Worm (Caenorhabditis elegans): ENCODE data around the gene misc-1.

misc-1 gene

ce11 chrII:282483-282882 lies 3.9 kb upstream of the misc-1 start, which contains the start of gene trul-1:
Gene trul-1, minus strand, starts transcription at chrII:282583.
- TF ChIP-seq hnd-1 (tag; optimal IDR thresholded peaks at IDR 0.05) (no peak), ets-7 (tag; optimal IDR thresholded peaks at IDR 0.05) (no peak), aly-1 (tag; optimal IDR thresholded peaks at IDR 0.05) (no peak), tbx-11 (GFP tag; IDR thresholded peaks at IDR 0.05) (no peak)

ce11 chrII:283594-283993 lies 2.8 kb upstream of the misc-1 start, which contains the start of gene B0432.9:
Gene B0432.9, minus strand, starts transcription at chrII:283694.
- TF ChIP-seq hmg-4 (GFP tag; optimal IDR thresholded peaks at IDR 0.05) (no peak), tbx-11 (GFP tag; IDR thresholded peaks at IDR 0.05) (no peak), ceh-36 (tag; optimal IDR thresholded peaks at IDR 0.05) (no peak)

ce11 chrII:285627-286550 lies 536 bp upstream of the misc-1 start, which contains the start of gene B0432.10:
Gene B0432.10, minus strand, starts transcription at chrII:286275.
- no peak for TF ChIP-seq sea-1 (GFP tag; conservative IDR thresholded peaks at IDR 0.05)
- TF ChIP-seq hmg-4 (GFP tag; optimal IDR thresholded peaks at IDR 0.05), result no peak
- TF ChIP-seq tbx-11 (GFP tag; IDR thresholded peaks at IDR 0.05), result no peak
- TF ChIP-seq tbx-37 (GFP tag; conservative IDR thresholded peaks at IDR 0.05), result no peak
- no peak for TF ChIP-seq B0310.2 (tag; optimal IDR thresholded peaks at IDR 0.05)
- TF ChIP-seq pes-1 (GFP tag; IDR thresholded peaks at IDR 0.05), result no peak
- no peak for TF ChIP-seq tra-4 (tag; optimal IDR thresholded peaks at IDR 0.05)
- no peak for TF ChIP-seq ets-7 (tag; optimal IDR thresholded peaks at IDR 0.05)
- no peak for TF ChIP-seq ceh-36 (tag; optimal IDR thresholded peaks at IDR 0.05)
- TF ChIP-seq aly-1 (tag; optimal IDR thresholded peaks at IDR 0.05), result no peak
- no peak for TF ChIP-seq hnd-1 (tag; optimal IDR thresholded peaks at IDR 0.05)
- TF ChIP-seq F13C5.2 (tag; optimal IDR thresholded peaks at IDR 0.05), result no peak
- no peak for TF ChIP-seq ama-1 (optimal IDR thresholded peaks at IDR 0.05)
- no peak for TF ChIP-seq flt-1 (GFP tag; IDR thresholded peaks at IDR 0.05)
- no peak for TF ChIP-seq scrt-1 (GFP tag; IDR thresholded peaks at IDR 0.05)
- no peak for TF ChIP-seq hmbx-1 (tag; optimal IDR thresholded peaks at IDR 0.05)
- TF ChIP-seq ceh-13 (GFP tag; optimal IDR thresholded peaks at IDR 0.05), result no peak

ce11 chrII:288705-289205 lies 2.3 kb downstream of the misc-1 start, which contains the start of gene mrpl-41:
Gene mrpl-41, plus strand, starts transcription at chrII:288939.
- no peak for TF ChIP-seq F13C5.2 (tag; optimal IDR thresholded peaks at IDR 0.05)
- no peak for TF ChIP-seq ets-7 (tag; optimal IDR thresholded peaks at IDR 0.05)
- no peak for TF ChIP-seq pes-1 (GFP tag; IDR thresholded peaks at IDR 0.05)
- no peak for TF ChIP-seq B0310.2 (tag; optimal IDR thresholded peaks at IDR 0.05)
- TF ChIP-seq aly-1 (tag; optimal IDR thresholded peaks at IDR 0.05), result no peak
- TF ChIP-seq ama-1 (optimal IDR thresholded peaks at IDR 0.05), result no peak
- no peak for TF ChIP-seq ceh-36 (tag; optimal IDR thresholded peaks at IDR 0.05)
- no peak for TF ChIP-seq flt-1 (GFP tag; IDR thresholded peaks at IDR 0.05)
- no peak for TF ChIP-seq hmbx-1 (tag; optimal IDR thresholded peaks at IDR 0.05)
- TF ChIP-seq hmg-4 (GFP tag; optimal IDR thresholded peaks at IDR 0.05), result no peak
- TF ChIP-seq sea-1 (GFP tag; conservative IDR thresholded peaks at IDR 0.05), result no peak
- no peak for TF ChIP-seq tbx-11 (GFP tag; IDR thresholded peaks at IDR 0.05)
- TF ChIP-seq scrt-1 (GFP tag; IDR thresholded peaks at IDR 0.05), result no peak
- no peak for TF ChIP-seq tbx-37 (GFP tag; conservative IDR thresholded peaks at IDR 0.05)

- TF ChIP-seq ceh-13 (GFP tag; optimal IDR thresholded peaks at IDR 0.05) (no peak), pes-1 (GFP tag; IDR thresholded peaks at IDR 0.05) (no peak), tbx-37 (GFP tag; conservative IDR thresholded peaks at IDR 0.05) (no peak), hnd-1 (tag; optimal IDR thresholded peaks at IDR 0.05) (no peak), B0310.2 (tag; optimal IDR thresholded peaks at IDR 0.05) (no peak), scrt-1 (GFP tag; IDR thresholded peaks at IDR 0.05) (no peak), ets-7 (tag; optimal IDR thresholded peaks at IDR 0.05) (no peak), ceh-36 (tag; optimal IDR thresholded peaks at IDR 0.05) (no peak)
Measured at ce11 chrII:290282-290681, 3.9 kb downstream of the misc-1 start, which contains the start of gene djr-1.1. Gene djr-1.1, plus strand, starts transcription at chrII:290582.

- no peak for TF ChIP-seq aly-1 (tag; optimal IDR thresholded peaks at IDR 0.05)
- TF ChIP-seq F13C5.2 (tag; optimal IDR thresholded peaks at IDR 0.05), result no peak
- TF ChIP-seq hmbx-1 (tag; optimal IDR thresholded peaks at IDR 0.05), result no peak
Measured at ce11 chrII:294606-295005, 8.2 kb downstream of the misc-1 start, which contains the start of gene B0432.11. Gene B0432.11, minus strand, starts transcription at chrII:294706.

- TF ChIP-seq pes-1 (GFP tag; IDR thresholded peaks at IDR 0.05), result no peak
- no peak for TF ChIP-seq B0310.2 (tag; optimal IDR thresholded peaks at IDR 0.05)
- TF ChIP-seq tbx-37 (GFP tag; conservative IDR thresholded peaks at IDR 0.05), result no peak
- no peak for TF ChIP-seq sea-1 (GFP tag; conservative IDR thresholded peaks at IDR 0.05)
- TF ChIP-seq ama-1 (optimal IDR thresholded peaks at IDR 0.05), result no peak
- no peak for TF ChIP-seq ceh-36 (tag; optimal IDR thresholded peaks at IDR 0.05)
- TF ChIP-seq tbx-11 (GFP tag; IDR thresholded peaks at IDR 0.05), result no peak
- no peak for TF ChIP-seq hnd-1 (tag; optimal IDR thresholded peaks at IDR 0.05)
- no peak for TF ChIP-seq ets-7 (tag; optimal IDR thresholded peaks at IDR 0.05)
Measured at ce11 chrII:296911-297440, 10.6 kb downstream of the misc-1 start, which contains the start of the genes clec-117 and B0432.1. Gene clec-117, minus strand, starts transcription at chrII:297011. Gene B0432.1, plus strand, starts transcription at chrII:297390.
